Worm (Caenorhabditis elegans) whole organism, mixed stage, embryonic: ENCODE results near the gene sel-9.

Source experiments
- M03D4.4 ChIP-seq: sonication (generic microtip); optimal IDR thresholded peaks from 2 replicates; lab custom pipeline; 2017; ENCODE audit warnings: mild to moderate bottlenecking, missing genetic modification characterization, missing compliant biosample characterization
- bed-3 ChIP-seq: fragments of 200-800 bp; sonication (Bioruptor generic); optimal IDR thresholded peaks from 3 replicates; lab custom pipeline; 2018; ENCODE audit warnings: mild to moderate bottlenecking, missing genetic modification characterization, moderate library complexity, missing compliant biosample characterization
- blmp-1 ChIP-seq: fragments of 150-350 bp; optimal IDR thresholded peaks from 2 replicates; lab custom pipeline; 2014; ENCODE audit warnings: missing biosample characterization, missing genetic modification characterization
- ceh-39 ChIP-seq: fragments of 150-350 bp; optimal IDR thresholded peaks from 2 replicates; lab custom pipeline; 2014; ENCODE audit warnings: missing biosample characterization, missing genetic modification characterization
- ceh-43 ChIP-seq: fragments of 200-800 bp; sonication (Bioruptor generic); optimal IDR thresholded peaks from 2 replicates; lab custom pipeline; 2018; ENCODE audit warnings: mild to moderate bottlenecking, missing genetic modification characterization, moderate library complexity, missing compliant biosample characterization
- ceh-83 ChIP-seq: fragments of 200-800 bp; sonication (Bioruptor generic); optimal IDR thresholded peaks from 2 replicates; lab custom pipeline; 2018; ENCODE audit warnings: mild to moderate bottlenecking, missing genetic modification characterization, missing compliant biosample characterization
- ces-1 ChIP-seq: fragments of 150-350 bp; optimal IDR thresholded peaks from 2 replicates; lab custom pipeline; 2014; ENCODE audit warnings: missing biosample characterization, missing genetic modification reagents, missing genetic modification characterization
- drap-1 ChIP-seq: fragments of 200-800 bp; sonication (Bioruptor generic); optimal IDR thresholded peaks from 3 replicates; lab custom pipeline; 2018; ENCODE audit warnings: mild to moderate bottlenecking, missing genetic modification characterization, missing compliant biosample characterization
- flh-1 ChIP-seq: fragments of 200-800 bp; sonication (Bioruptor generic); optimal IDR thresholded peaks from 2 replicates; lab custom pipeline; 2018; ENCODE audit warnings: mild to moderate bottlenecking, missing genetic modification characterization, moderate library complexity, missing compliant biosample characterization
- ham-2 ChIP-seq: fragments of 200-800 bp; sonication (Bioruptor generic); optimal IDR thresholded peaks from 2 replicates; lab custom pipeline; 2018; ENCODE audit warnings: mild to moderate bottlenecking, missing genetic modification characterization, missing compliant biosample characterization
- hlh-1 ChIP-seq: fragments of 150-350 bp; optimal IDR thresholded peaks from 2 replicates; lab custom pipeline; 2014; ENCODE audit warnings: missing biosample characterization, missing genetic modification reagents, missing genetic modification characterization
- lin-13 ChIP-seq: fragments of 150-350 bp; optimal IDR thresholded peaks from 2 replicates; lab custom pipeline; 2014; ENCODE audit warnings: missing biosample characterization, missing genetic modification characterization
- lin-32 ChIP-seq: fragments of 200-800 bp; sonication (Bioruptor generic); optimal IDR thresholded peaks from 2 replicates; lab custom pipeline; 2018; ENCODE audit warnings: mild to moderate bottlenecking, missing genetic modification characterization, missing compliant biosample characterization
- lsy-2 ChIP-seq: fragments of 150-350 bp; optimal IDR thresholded peaks from 2 replicates; lab custom pipeline; 2014; ENCODE audit warnings: missing biosample characterization, missing genetic modification characterization
- mab-5 ChIP-seq: fragments of 150-350 bp; optimal IDR thresholded peaks from 2 replicates; lab custom pipeline; 2014; ENCODE audit warnings: missing biosample characterization, missing genetic modification characterization
- mep-1 ChIP-seq: fragments of 150-350 bp; optimal IDR thresholded peaks from 2 replicates; lab custom pipeline; 2017; ENCODE audit warnings: missing biosample characterization, missing genetic modification reagents, missing genetic modification characterization, inconsistent platforms
- mls-2 ChIP-seq: sonication (generic microtip); optimal IDR thresholded peaks from 2 replicates; lab custom pipeline; 2016; ENCODE audit warnings: mild to moderate bottlenecking, missing genetic modification characterization, moderate library complexity, missing compliant biosample characterization
- nhr-12 ChIP-seq: fragments of 150-350 bp; optimal IDR thresholded peaks from 2 replicates; lab custom pipeline; 2014; ENCODE audit warnings: missing biosample characterization, missing genetic modification characterization
- nhr-2 ChIP-seq: fragments of 150-350 bp; optimal IDR thresholded peaks from 2 replicates; lab custom pipeline; 2014; ENCODE audit warnings: missing biosample characterization, missing genetic modification characterization
- nhr-237 ChIP-seq: fragments of 150-350 bp; optimal IDR thresholded peaks from 2 replicates; lab custom pipeline; 2014; ENCODE audit warnings: missing biosample characterization, missing genetic modification characterization
- nhr-28 ChIP-seq: fragments of 150-350 bp; optimal IDR thresholded peaks from 2 replicates; lab custom pipeline; 2014; ENCODE audit warnings: missing biosample characterization, missing genetic modification characterization
- nhr-76 ChIP-seq: sonication (generic microtip); optimal IDR thresholded peaks from 2 replicates; lab custom pipeline; 2017; ENCODE audit warnings: missing biosample characterization, missing genetic modification characterization
- pha-4 ChIP-seq: fragments of 150-350 bp; optimal IDR thresholded peaks from 2 replicates; lab custom pipeline; 2018; ENCODE audit warnings: missing biosample characterization, missing genetic modification reagents, missing genetic modification characterization
- sem-2 ChIP-seq: fragments of 200-800 bp; sonication (Bioruptor generic); optimal IDR thresholded peaks from 2 replicates; lab custom pipeline; 2018; ENCODE audit warnings: mild to moderate bottlenecking, missing genetic modification characterization, missing compliant biosample characterization
- snpc-4 ChIP-seq: fragments of 150-350 bp; optimal IDR thresholded peaks from 2 replicates; lab custom pipeline; 2014; ENCODE audit warnings: missing biosample characterization, missing genetic modification characterization
- sptf-1 ChIP-seq: sonication (generic microtip); optimal IDR thresholded peaks from 2 replicates; lab custom pipeline; 2017; ENCODE audit warnings: mild to moderate bottlenecking, missing genetic modification characterization, moderate library complexity, missing compliant biosample characterization
- unc-120 ChIP-seq: sonication (generic microtip); optimal IDR thresholded peaks from 2 replicates; lab custom pipeline; 2017; ENCODE audit warnings: missing genetic modification characterization, missing compliant biosample characterization; ENCODE audit not compliant: poor library complexity, severe bottlenecking
- unc-39 ChIP-seq: fragments of 150-350 bp; optimal IDR thresholded peaks from 2 replicates; lab custom pipeline; 2014; ENCODE audit warnings: missing biosample characterization, missing genetic modification characterization
- unc-62 ChIP-seq: fragments of 150-350 bp; optimal IDR thresholded peaks from 2 replicates; lab custom pipeline; 2014; ENCODE audit warnings: missing biosample characterization, missing genetic modification reagents, missing genetic modification characterization
- zip-8 ChIP-seq: fragments of 150-350 bp; optimal IDR thresholded peaks from 2 replicates; lab custom pipeline; 2014; ENCODE audit warnings: missing biosample characterization, missing genetic modification characterization
- ztf-11 ChIP-seq: fragments of 150-350 bp; optimal IDR thresholded peaks from 2 replicates; lab custom pipeline; 2014; ENCODE audit warnings: missing biosample characterization, missing genetic modification characterization

Gene sel-9

ce11 chrV:8291764-8292163, 10.6 kb downstream of the sel-9 start, which contains the start of gene srg-33:
TSS of gene srg-33 (plus strand) at chrV:8292064.
- TF ChIP-seq nhr-237 (tag; lab: Kevin White, UChicago) (no peak), snpc-4 (tag; lab: Kevin White, UChicago) (no peak), ceh-43 (GFP tag; lab: Kevin White, UChicago) (no peak), mab-5 (tag; lab: Kevin White, UChicago) (no peak), ces-1 (GFP tag; lab: Kevin White, UChicago) (no peak), nhr-12 (tag; lab: Kevin White, UChicago) (no peak), ceh-39 (tag; lab: Kevin White, UChicago) (no peak), blmp-1 (tag; lab: Kevin White, UChicago) (no peak), M03D4.4 (tag; lab: Kevin White, UChicago) (no peak), nhr-28 (tag; lab: Kevin White, UChicago) (no peak), hlh-1 (tag; lab: Kevin White, UChicago) (no peak), unc-39 (tag; lab: Kevin White, UChicago) (no peak), flh-1 (GFP tag; lab: Kevin White, UChicago) (no peak), lin-13 (no peak), nhr-2 (tag; lab: Kevin White, UChicago) (no peak), nhr-76 (tag; lab: Kevin White, UChicago) (no peak), zip-8 (tag; lab: Kevin White, UChicago) (no peak), ham-2 (GFP tag; lab: Kevin White, UChicago) (no peak), lin-32 (no peak)

DNA sequence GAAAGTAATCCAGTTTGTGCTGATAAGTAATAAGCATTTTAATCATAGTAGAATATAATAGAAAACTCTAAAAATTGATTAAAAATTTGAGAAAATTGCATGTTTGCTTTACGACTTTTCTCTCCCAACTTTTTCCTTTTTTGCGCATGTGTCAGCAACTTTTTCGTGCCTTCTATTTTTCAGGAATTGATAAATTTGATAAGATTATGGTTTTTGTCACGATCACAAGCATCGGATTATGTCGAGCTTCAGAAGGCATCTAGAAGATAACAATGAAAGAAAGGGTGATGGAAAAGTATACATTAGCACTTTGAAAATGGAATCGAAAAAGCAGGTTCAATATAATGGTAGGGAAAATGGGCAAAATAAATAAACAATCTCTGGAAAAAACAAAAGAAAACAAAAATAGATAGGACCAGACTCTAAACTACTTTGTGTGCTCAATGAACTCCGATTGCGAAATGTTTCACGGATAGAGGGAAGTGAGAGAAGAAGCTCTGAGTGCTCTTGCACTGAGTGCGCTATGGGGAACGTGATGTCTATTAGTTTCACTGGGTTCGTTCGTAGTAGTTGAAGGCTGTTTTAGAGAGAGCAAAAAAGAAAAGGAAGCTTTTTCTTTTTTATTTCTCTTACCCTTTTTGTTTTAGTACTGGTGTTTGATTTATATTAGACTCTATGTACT, 14.1 kb downstream of the sel-9 start:
- TF ChIP-seq ces-1 (GFP tag; lab: Kevin White, UChicago) = no peak
- TF ChIP-seq M03D4.4 (tag; lab: Kevin White, UChicago) = no peak
- TF ChIP-seq unc-120 (tag; lab: Kevin White, UChicago) = no peak
- no peak for TF ChIP-seq ztf-11 (tag; lab: Kevin White, UChicago)
- no peak for TF ChIP-seq pha-4 (tag; lab: Kevin White, UChicago)
- TF ChIP-seq nhr-76 (tag; lab: Kevin White, UChicago) = no peak
- no peak for TF ChIP-seq mep-1 (tag; lab: Kevin White, UChicago)
- TF ChIP-seq sptf-1 = no peak
- TF ChIP-seq unc-62 = no peak
- TF ChIP-seq bed-3 (GFP tag; lab: Kevin White, UChicago) = no peak
- no peak for TF ChIP-seq nhr-28 (tag; lab: Kevin White, UChicago)
- no peak for TF ChIP-seq flh-1 (GFP tag; lab: Kevin White, UChicago)

DNA sequence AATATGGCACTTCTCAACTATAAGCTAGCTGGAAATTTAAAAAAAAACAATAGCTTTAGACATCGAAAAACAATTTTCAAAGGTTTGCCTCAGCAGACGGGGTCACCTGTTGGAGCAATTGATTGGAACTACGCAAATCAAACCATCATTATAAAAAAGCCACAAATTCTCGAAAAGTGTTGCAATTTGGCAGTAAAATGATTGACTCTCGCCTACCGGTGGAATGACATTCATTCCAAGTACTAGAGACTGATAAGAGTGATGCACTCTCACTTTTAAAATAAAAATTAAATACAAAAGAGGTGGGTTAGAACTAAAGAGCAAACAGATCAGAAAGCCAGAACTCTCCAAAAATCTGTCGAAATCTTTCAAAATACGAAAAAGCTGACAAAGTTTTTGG, 16.9 kb downstream of the sel-9 start:
- no peak for TF ChIP-seq ceh-43 (GFP tag; lab: Kevin White, UChicago)
- no peak for TF ChIP-seq ceh-39 (tag; lab: Kevin White, UChicago)
- no peak for TF ChIP-seq lin-32
- TF ChIP-seq zip-8 (tag; lab: Kevin White, UChicago) = no peak
- no peak for TF ChIP-seq ceh-83 (GFP tag; lab: Kevin White, UChicago)
- TF ChIP-seq nhr-28 (tag; lab: Kevin White, UChicago) = no peak

ce11 chrV:8284800-8285199, 17.6 kb downstream of the sel-9 start, which contains the start of gene slc-17.5:
TSS of gene slc-17.5 (minus strand) at chrV:8284900.
- TF ChIP-seq nhr-76 (tag; lab: Kevin White, UChicago) = no peak
- no peak for TF ChIP-seq mls-2 (tag; lab: Kevin White, UChicago)
- no peak for TF ChIP-seq ham-2 (GFP tag; lab: Kevin White, UChicago)
- TF ChIP-seq nhr-28 (tag; lab: Kevin White, UChicago) = no peak
- no peak for TF ChIP-seq sem-2 (GFP tag; lab: Kevin White, UChicago)

- TF ChIP-seq unc-62 (no peak), flh-1 (GFP tag; lab: Kevin White, UChicago) (no peak), unc-39 (tag; lab: Kevin White, UChicago) (no peak), zip-8 (tag; lab: Kevin White, UChicago) (no peak), sptf-1 (no peak), lsy-2 (tag; lab: Kevin White, UChicago) (no peak), drap-1 (GFP tag; lab: Kevin White, UChicago) (no peak)
- TF ChIP-seq, all 35 proteins: peak for 0
Observed at ce11 chrV:8282933-8283332, 19.4 kb downstream of the sel-9 start.
